Fruit fly (Drosophila melanogaster) whole organism, prepupa: ENCODE data around the gene CG9117.

Experiments
- CG11902 ChIP-seq: fragments of 200-800 bp; sonication (Bioruptor generic); optimal IDR thresholded peaks from 3 replicates; lab custom pipeline; 2016; ENCODE audit warnings: missing biosample characterization, missing genetic modification characterization
- CG15336 ChIP-seq: fragments of 200-800 bp; sonication (Bioruptor generic); IDR thresholded peaks from 2 replicates; pipeline ENCODE4 v1.3.6; 2022; ENCODE audit warnings: missing biosample characterization, missing genetic modification characterization
- CG3919 ChIP-seq: fragments of 200-800 bp; sonication (Bioruptor generic); optimal IDR thresholded peaks from 3 replicates; lab custom pipeline; 2016; ENCODE audit warnings: missing biosample characterization, missing genetic modification characterization
- Eip93F ChIP-seq: fragments of 200-800 bp; sonication (Bioruptor generic); optimal IDR thresholded peaks from 2 replicates; lab custom pipeline; 2016; ENCODE audit warnings: missing biosample characterization, mild to moderate bottlenecking, missing genetic modification characterization
- dac ChIP-seq: fragments of 200-800 bp; sonication (Bioruptor generic); optimal IDR thresholded peaks from 2 replicates; lab custom pipeline; 2017; ENCODE audit warnings: missing biosample characterization, mild to moderate bottlenecking, missing genetic modification characterization

DNA sequence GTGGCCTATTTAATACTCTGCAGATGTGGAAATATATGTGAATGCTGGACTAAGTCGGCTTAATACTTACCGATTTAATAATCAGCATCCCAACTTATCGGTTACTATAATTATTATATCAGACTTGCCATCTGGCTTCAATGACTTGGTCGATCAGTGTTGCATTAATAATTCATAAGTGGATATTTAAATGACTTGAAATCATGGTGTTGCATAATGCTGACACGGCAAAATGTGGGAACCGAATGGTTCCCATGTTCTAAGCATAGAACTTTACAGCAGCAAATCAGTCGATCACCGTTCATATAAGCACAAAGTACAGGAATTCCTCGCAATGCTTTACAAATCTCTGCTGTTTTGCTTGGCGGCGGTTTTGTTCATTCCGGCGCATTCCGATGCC lies 22.5 kb upstream of the CG9117 start, which contains the start of gene CG34180:
- no peak for TF ChIP-seq CG11902
- TF ChIP-seq CG3919 (GFP tag; lab: Kevin White, UChicago): no peak
- TF ChIP-seq dac (GFP tag; lab: Kevin White, UChicago): no peak
- no peak for TF ChIP-seq CG15336 (GFP tag; lab: Robert Waterston, UW)
- no peak for TF ChIP-seq Eip93F
